Fruit fly (Drosophila melanogaster): ENCODE data around the gene CG9270.

DNA sequence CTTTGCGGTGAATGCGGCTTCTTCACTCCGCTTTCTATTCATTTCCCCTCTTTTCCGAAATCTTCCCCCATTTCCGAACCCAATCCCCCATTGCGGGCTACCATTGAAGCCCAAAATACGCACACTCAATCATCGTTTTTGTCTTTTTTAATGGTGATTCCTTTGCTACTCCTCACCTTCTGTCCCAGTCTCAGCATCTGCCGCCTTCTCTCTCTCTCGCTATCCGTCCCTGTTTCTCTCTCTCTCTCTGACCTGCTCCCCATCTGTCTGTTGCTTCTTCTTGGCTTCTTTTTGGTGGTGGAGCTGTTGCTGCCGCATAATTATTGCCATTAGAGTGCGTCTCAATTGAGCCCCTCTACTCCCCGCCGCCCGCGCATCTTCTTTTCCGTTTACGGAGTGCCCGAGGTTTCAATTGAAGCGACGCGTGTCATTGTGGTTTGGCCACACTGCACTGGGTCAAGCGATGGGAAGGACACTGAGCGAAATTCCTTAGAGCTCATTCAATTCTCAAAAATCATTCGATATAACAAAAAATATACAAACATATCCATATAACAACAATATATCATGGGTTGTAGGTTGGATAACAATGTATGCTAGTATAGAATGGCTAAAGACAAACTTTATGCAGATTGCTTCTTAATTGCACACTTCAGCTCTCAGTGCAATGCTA is 11.1 kb upstream of the CG9270 start:
- TF ChIP-seq toe (GFP tag; optimal IDR thresholded peaks at IDR 0.05) (no peak), Mnt (GFP tag; optimal IDR thresholded peaks at IDR 0.05) (no peak), CG14711 (tag; optimal IDR thresholded peaks at IDR 0.05) (no peak), kay (GFP tag; ENCODE audit: borderline replicate concordance) (no peak), tj (GFP tag; optimal IDR thresholded peaks at IDR 0.05) (no peak), Clk (GFP tag; optimal IDR thresholded peaks at IDR 0.05) (no peak), CG12768 (GFP tag; optimal IDR thresholded peaks at IDR 0.05) (no peak), Crg-1 (GFP tag; optimal IDR thresholded peaks at IDR 0.05) (no peak)
